Worm (Caenorhabditis elegans): ENCODE data around the gene adr-2.

adr-2 gene

DNA sequence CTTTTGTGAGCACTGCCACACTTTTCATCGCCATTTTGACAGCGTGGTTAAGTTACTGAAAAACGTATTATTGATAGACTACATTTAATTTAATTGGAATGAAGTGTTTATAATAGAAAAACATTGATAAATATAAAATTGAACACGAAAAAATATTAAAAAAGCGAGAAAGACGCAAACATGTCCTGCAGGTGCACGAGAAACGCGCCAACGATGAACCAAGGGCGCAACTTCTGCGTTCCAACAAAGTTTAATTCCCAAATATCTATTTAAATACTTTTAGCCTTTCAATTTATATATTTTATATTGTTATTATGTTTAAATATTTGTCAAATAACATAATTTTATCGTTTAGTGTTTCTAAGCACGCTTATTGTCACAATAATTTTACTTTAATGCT is 1.5 kb upstream of the adr-2 start, which contains the start of gene ndus-8 (continued):
- TF ChIP-seq ztf-18 (tag; optimal IDR thresholded peaks at IDR 0.05) = peak; percentile 93
- no peak for TF ChIP-seq Y95B8A.8 (GFP tag; IDR thresholded peaks at IDR 0.05)
- peak; percentile 54; the same call in 1 of the 2 replicates for TF ChIP-seq madf-6 (GFP tag; IDR thresholded peaks at IDR 0.05)
- TF ChIP-seq ceh-100 (GFP tag; IDR thresholded peaks at IDR 0.05) = no peak
- 0 out of 2 replicates have a peak, but pooled peaks have one; percentile 9 for TF ChIP-seq rcor-1 (GFP tag; IDR thresholded peaks at IDR 0.05)
- no peak for TF ChIP-seq attf-6 (GFP tag; IDR thresholded peaks at IDR 0.05)
- no peak for TF ChIP-seq unc-62 (GFP tag; optimal IDR thresholded peaks at IDR 0.05)
- TF ChIP-seq ztf-6 (GFP tag; IDR thresholded peaks at IDR 0.05) = no peak
- no peak for TF ChIP-seq nfyb-1 (GFP tag; IDR thresholded peaks at IDR 0.05)
- peak; percentile 59 for TF ChIP-seq lin-54 (GFP tag; optimal IDR thresholded peaks at IDR 0.05)
- no peak for TF ChIP-seq hlh-26 (GFP tag; conservative IDR thresholded peaks at IDR 0.05)
- no peak for TF ChIP-seq ceh-79 (tag; optimal IDR thresholded peaks at IDR 0.05)
- no peak for TF ChIP-seq F22D6.2 (tag; optimal IDR thresholded peaks at IDR 0.05)
- no peak for TF ChIP-seq egl-44 (GFP tag; IDR thresholded peaks at IDR 0.05)
- no peak for TF ChIP-seq nhr-120 (GFP tag; IDR thresholded peaks at IDR 0.05)
- peak; percentile 27 for TF ChIP-seq lin-40 (tag; optimal IDR thresholded peaks at IDR 0.05)
- TF ChIP-seq atf-7 (tag; optimal IDR thresholded peaks at IDR 0.05) = no peak
- TF ChIP-seq lsy-27 (tag; optimal IDR thresholded peaks at IDR 0.05; ENCODE audit: borderline replicate concordance, insufficient read depth) = no peak
- no peak for TF ChIP-seq dox-1 (GFP tag; IDR thresholded peaks at IDR 0.05)
- no peak for TF ChIP-seq sdz-38 (tag; optimal IDR thresholded peaks at IDR 0.05)
- TF ChIP-seq snpc-4 (GFP tag; optimal IDR thresholded peaks at IDR 0.05) = no peak
- TF ChIP-seq snpc-4 (tag; optimal IDR thresholded peaks at IDR 0.05) = peak in 3 of 4 experiments; percentile 23 to 81 (median 42)
- TF ChIP-seq F57C9.4 (tag; optimal IDR thresholded peaks at IDR 0.05) = no peak
- TF ChIP-seq rpc-1 (optimal IDR thresholded peaks at IDR 0.05) = no peak
- no peak for TF ChIP-seq rpc-1 (tag; optimal IDR thresholded peaks at IDR 0.05)
- no peak for TF ChIP-seq tlf-1 (GFP tag; optimal IDR thresholded peaks at IDR 0.05)
- no peak for TF ChIP-seq T26A5.8 (tag; optimal IDR thresholded peaks at IDR 0.05)
- TF ChIP-seq ceh-58 (GFP tag; IDR thresholded peaks at IDR 0.05) = no peak
- no peak for TF ChIP-seq B0336.3 (GFP tag; IDR thresholded peaks at IDR 0.05)
- no peak for TF ChIP-seq ceh-91 (GFP tag; IDR thresholded peaks at IDR 0.05)
- TF ChIP-seq hmg-1.2 (GFP tag; IDR thresholded peaks at IDR 0.05) = peak; percentile 37; the same call in 1 of the 2 replicates
- TF ChIP-seq nhr-179 (tag; optimal IDR thresholded peaks at IDR 0.05) = no peak
- no peak for TF ChIP-seq Y56A3A.18 (GFP tag; IDR thresholded peaks at IDR 0.05)
- TF ChIP-seq nfya-1 (tag; optimal IDR thresholded peaks at IDR 0.05; ENCODE audit: borderline replicate concordance, insufficient read depth) = no peak
- no peak for TF ChIP-seq bed-2 (GFP tag; IDR thresholded peaks at IDR 0.05)
- peak; percentile 63 for TF ChIP-seq mcd-1 (GFP tag; IDR thresholded peaks at IDR 0.05)
- peak; percentile 21 for TF ChIP-seq tbp1 (GFP tag; optimal IDR thresholded peaks at IDR 0.05)
- no peak for TF ChIP-seq die-1 (tag; optimal IDR thresholded peaks at IDR 0.05)
- TF ChIP-seq egl-18 (GFP tag; IDR thresholded peaks at IDR 0.05) = no peak
- no peak for TF ChIP-seq D2030.7 (GFP tag; IDR thresholded peaks at IDR 0.05)
- no peak for TF ChIP-seq ama-1 (optimal IDR thresholded peaks at IDR 0.05)
- no peak for TF ChIP-seq ama-1 (GFP tag; optimal IDR thresholded peaks at IDR 0.05)
- no peak for TF ChIP-seq ets-4 (GFP tag; optimal IDR thresholded peaks at IDR 0.05)
- peak; percentile 52 for TF ChIP-seq F33H1.4 (GFP tag; IDR thresholded peaks at IDR 0.05)
- TF ChIP-seq pha-4 (tag; optimal IDR thresholded peaks at IDR 0.05) = peak; percentile 45
- 0 out of 2 replicates have a peak, but pooled peaks have one; percentile 37 for TF ChIP-seq attf-3 (GFP tag; conservative IDR thresholded peaks at IDR 0.05)
- no peak for TF ChIP-seq unc-130 (GFP tag; optimal IDR thresholded peaks at IDR 0.05)
- TF ChIP-seq sptf-2 (GFP tag; optimal IDR thresholded peaks at IDR 0.05) = no peak
- no peak for TF ChIP-seq tbx-9 (tag; optimal IDR thresholded peaks at IDR 0.05; ENCODE audit: borderline replicate concordance)
- TF ChIP-seq snpc-3.4 (tag; optimal IDR thresholded peaks at IDR 0.05) = peak; percentile 50
- TF ChIP-seq gei-17 (GFP tag; optimal IDR thresholded peaks at IDR 0.05) = no peak

Measured in whole organism, young adult.